Fruit fly (Drosophila melanogaster) whole organism, prepupa: Measurements from ENCODE around the gene CG31106.

Experiments
- Blimp-1 ChIP-seq: fragments of 200-800 bp; sonication (Bioruptor generic); optimal IDR thresholded peaks from 3 replicates; lab custom pipeline; 2017; ENCODE audit warnings: missing biosample characterization, missing genetic modification characterization, mild to moderate bottlenecking, moderate library complexity, missing genetic modification reagents
- CG10631 ChIP-seq: fragments of 200-800 bp; sonication (Bioruptor generic); optimal IDR thresholded peaks from 2 replicates; lab custom pipeline; 2016; ENCODE audit warnings: missing biosample characterization, missing genetic modification characterization
- CG10669 ChIP-seq: fragments of 200-800 bp; sonication (Bioruptor generic); optimal IDR thresholded peaks from 3 replicates; lab custom pipeline; 2018; ENCODE audit warnings: missing biosample characterization, mild to moderate bottlenecking, missing genetic modification characterization, moderate library complexity
- CG11294 ChIP-seq: fragments of 200-800 bp; sonication (Bioruptor generic); IDR thresholded peaks from 2 replicates; pipeline ENCODE4 v1.3.6; 2022; ENCODE audit warnings: missing biosample characterization, missing genetic modification characterization
- CG11762 ChIP-seq: fragments of 200-800 bp; sonication (Bioruptor generic); optimal IDR thresholded peaks from 3 replicates; lab custom pipeline; 2016; ENCODE audit warnings: missing biosample characterization, missing genetic modification characterization; ENCODE audit not compliant: insufficient read depth
- CG11902 ChIP-seq: fragments of 200-800 bp; sonication (Bioruptor generic); optimal IDR thresholded peaks from 3 replicates; lab custom pipeline; 2016; ENCODE audit warnings: missing biosample characterization, missing genetic modification characterization
- CG15336 ChIP-seq: fragments of 200-800 bp; sonication (Bioruptor generic); IDR thresholded peaks from 2 replicates; pipeline ENCODE4 v1.3.6; 2022; ENCODE audit warnings: missing biosample characterization, missing genetic modification characterization
- CG16779 ChIP-seq: fragments of 200-800 bp; sonication (Bioruptor generic); optimal IDR thresholded peaks from 3 replicates; lab custom pipeline; 2017; ENCODE audit warnings: missing biosample characterization, mild to moderate bottlenecking, missing genetic modification characterization
- CG3032 ChIP-seq: fragments of 200-800 bp; optimal IDR thresholded peaks from 2 replicates; lab custom pipeline; 2019; ENCODE audit warnings: missing biosample characterization, mild to moderate bottlenecking, missing genetic modification characterization, moderate library complexity
- CG34406 ChIP-seq: fragments of 200-800 bp; sonication (Bioruptor generic); optimal IDR thresholded peaks from 3 replicates; lab custom pipeline; 2016; ENCODE audit warnings: missing biosample characterization, missing genetic modification characterization
- CG3919 ChIP-seq: fragments of 200-800 bp; sonication (Bioruptor generic); optimal IDR thresholded peaks from 3 replicates; lab custom pipeline; 2016; ENCODE audit warnings: missing biosample characterization, missing genetic modification characterization
- CG4318 ChIP-seq: fragments of 200-800 bp; sonication (Bioruptor generic); optimal IDR thresholded peaks from 3 replicates; lab custom pipeline; 2017; ENCODE audit warnings: missing biosample characterization, mild to moderate bottlenecking, missing genetic modification characterization
- CG6854 ChIP-seq: fragments of 200-800 bp; sonication (Bioruptor generic); optimal IDR thresholded peaks from 2 replicates; lab custom pipeline; 2017; ENCODE audit warnings: missing biosample characterization, mild to moderate bottlenecking, missing genetic modification characterization
- CG7368 ChIP-seq: fragments of 200-800 bp; sonication (Bioruptor generic); optimal IDR thresholded peaks from 3 replicates; lab custom pipeline; 2016; ENCODE audit warnings: missing biosample characterization, missing genetic modification characterization
- CG8119 ChIP-seq: fragments of 200-800 bp; sonication (Bioruptor generic); IDR thresholded peaks from 3 replicates; pipeline ENCODE4 v1.3.6; 2022; ENCODE audit warnings: missing biosample characterization, missing genetic modification characterization
- CG8319 ChIP-seq: fragments of 200-800 bp; sonication (Bioruptor generic); optimal IDR thresholded peaks from 3 replicates; lab custom pipeline; 2016; ENCODE audit warnings: missing biosample characterization, missing genetic modification characterization
- CG8632 ChIP-seq: fragments of 200-800 bp; sonication (Bioruptor generic); optimal IDR thresholded peaks from 3 replicates; lab custom pipeline; 2016; ENCODE audit warnings: missing biosample characterization, missing genetic modification characterization
- CG9139 ChIP-seq: fragments of 200-800 bp; sonication (Bioruptor generic); optimal IDR thresholded peaks from 3 replicates; lab custom pipeline; 2017; ENCODE audit warnings: missing biosample characterization, mild to moderate bottlenecking, missing genetic modification characterization
- Eip75B ChIP-seq: fragments of 200-800 bp; sonication (Bioruptor generic); optimal IDR thresholded peaks from 3 replicates; lab custom pipeline; 2016; ENCODE audit warnings: missing biosample characterization, missing genetic modification characterization
- Eip78C ChIP-seq: fragments of 200-800 bp; sonication (Bioruptor generic); peaks from one replicate; lab custom pipeline; 2016; ENCODE audit warnings: missing biosample characterization, missing genetic modification characterization
- Gug ChIP-seq: fragments of 200-800 bp; sonication (Bioruptor generic); IDR thresholded peaks from 2 replicates; pipeline ENCODE4 v1.3.6; 2022; ENCODE audit warnings: missing biosample characterization, missing genetic modification characterization
- Hr38 ChIP-seq: sonication (Bioruptor generic); optimal IDR thresholded peaks from 2 replicates; lab custom pipeline; 2016; ENCODE audit warnings: missing biosample characterization, missing genetic modification characterization
- Hr4 ChIP-seq: fragments of 200-800 bp; sonication (Bioruptor generic); optimal IDR thresholded peaks from 3 replicates; lab custom pipeline; 2016; ENCODE audit warnings: missing biosample characterization, missing genetic modification characterization
- Lpt ChIP-seq: fragments of 200-800 bp; sonication (Bioruptor generic); optimal IDR thresholded peaks from 3 replicates; lab custom pipeline; 2016; ENCODE audit warnings: missing biosample characterization, missing genetic modification characterization
- Met ChIP-seq: fragments of 200-800 bp; sonication (Bioruptor generic); optimal IDR thresholded peaks from 3 replicates; lab custom pipeline; 2016; ENCODE audit warnings: missing biosample characterization, missing genetic modification characterization
- Sox15 ChIP-seq: fragments of 200-800 bp; sonication (Bioruptor generic); optimal IDR thresholded peaks from 3 replicates; lab custom pipeline; 2016; ENCODE audit warnings: missing biosample characterization, missing genetic modification characterization
- achi ChIP-seq: fragments of 200-800 bp; sonication (Bioruptor generic); optimal IDR thresholded peaks from 3 replicates; lab custom pipeline; 2016; ENCODE audit warnings: missing biosample characterization, missing genetic modification characterization
- acj6 ChIP-seq: fragments of 200-800 bp; sonication (Bioruptor generic); optimal IDR thresholded peaks from 3 replicates; lab custom pipeline; 2016; ENCODE audit warnings: missing biosample characterization, missing genetic modification characterization
- cyc ChIP-seq: fragments of 200-800 bp; sonication (Bioruptor generic); optimal IDR thresholded peaks from 3 replicates; lab custom pipeline; 2016; ENCODE audit warnings: missing biosample characterization, missing genetic modification characterization
- dac ChIP-seq: fragments of 200-800 bp; sonication (Bioruptor generic); optimal IDR thresholded peaks from 2 replicates; lab custom pipeline; 2017; ENCODE audit warnings: missing biosample characterization, mild to moderate bottlenecking, missing genetic modification characterization
- eg ChIP-seq: fragments of 200-800 bp; sonication (Bioruptor generic); IDR thresholded peaks from 3 replicates; pipeline ENCODE4 v1.3.6; 2022; ENCODE audit warnings: missing biosample characterization, missing genetic modification characterization
- fd59A ChIP-seq: fragments of 200-800 bp; sonication (Bioruptor generic); optimal IDR thresholded peaks from 2 replicates; lab custom pipeline; 2017; ENCODE audit warnings: missing biosample characterization, mild to moderate bottlenecking, missing genetic modification characterization, missing genetic modification reagents
- fd85E ChIP-seq: fragments of 200-800 bp; sonication (Bioruptor generic); optimal IDR thresholded peaks from 3 replicates; lab custom pipeline; 2016; ENCODE audit warnings: missing biosample characterization, missing genetic modification characterization
- fkh ChIP-seq: fragments of 200-800 bp; sonication (Bioruptor generic); optimal IDR thresholded peaks from 3 replicates; lab custom pipeline; 2017; ENCODE audit warnings: missing biosample characterization, mild to moderate bottlenecking, missing genetic modification characterization, moderate library complexity
- pdm3 ChIP-seq: fragments of 200-800 bp; sonication (Bioruptor generic); optimal IDR thresholded peaks from 3 replicates; lab custom pipeline; 2016; ENCODE audit warnings: missing biosample characterization, missing genetic modification characterization
- salr ChIP-seq, 2 experiments: fragments of 200-800 bp; sonication (Bioruptor generic); optimal IDR thresholded peaks; 3 replicates each; lab custom pipeline; 2016 to 2018; ENCODE audit warnings: missing biosample characterization in 2 of 2, missing genetic modification characterization in 2 of 2, mild to moderate bottlenecking in 1 of 2
- ss ChIP-seq, 2 experiments: fragments of 200-800 bp; sonication (Bioruptor generic); optimal IDR thresholded peaks; 2 replicates in 1 of 2; 3 replicates in 1 of 2; lab custom pipeline; 2017 to 2018; ENCODE audit warnings: mild to moderate bottlenecking in 2 of 2, missing biosample characterization in 2 of 2, missing genetic modification characterization in 2 of 2, moderate library complexity in 1 of 2
- svp ChIP-seq: fragments of 200-800 bp; sonication (Bioruptor generic); peaks from one replicate; lab custom pipeline; 2016; ENCODE audit warnings: missing biosample characterization, missing genetic modification characterization
- vri ChIP-seq: fragments of 200-800 bp; sonication (Bioruptor generic); optimal IDR thresholded peaks from 3 replicates; lab custom pipeline; 2016; ENCODE audit warnings: missing biosample characterization, mild to moderate bottlenecking, missing genetic modification characterization

CG31106 gene

dm6 chr3R:25239880-25240279 lies 23.8 kb downstream of the CG31106 start, which contains the start of gene to:
Gene to, plus strand, starts transcription at chr3R:25240180.
- TF ChIP-seq CG8319 (no peak), CG10669 (GFP tag; lab: Kevin White, UChicago) (no peak), CG11294 (no peak), CG8632 (GFP tag; lab: Kevin White, UChicago) (no peak), acj6 (GFP tag; lab: Kevin White, UChicago) (no peak), vri (GFP tag; lab: Kevin White, UChicago) (no peak), eg (GFP tag; lab: Robert Waterston, UW) (no peak), ss (GFP tag; optimal IDR thresholded peaks at IDR 0.05; lab: Kevin White, UChicago) (no peak), CG34406 (no peak), Eip75B (no peak), Lpt (GFP tag; lab: Kevin White, UChicago) (no peak), dac (GFP tag; lab: Kevin White, UChicago) (no peak), achi (GFP tag; lab: Kevin White, UChicago) (no peak), CG3032 (no peak), CG3919 (GFP tag; lab: Kevin White, UChicago) (no peak), CG10631 (GFP tag; lab: Kevin White, UChicago) (no peak)

dm6 chr3R:25241507-25242070 lies 25.5 kb downstream of the CG31106 start, which contains the start of gene CG11854:
Gene CG11854, plus strand, starts transcription at chr3R:25242020.
- no peak for TF ChIP-seq Hr38 (GFP tag; lab: Kevin White, UChicago)
- TF ChIP-seq dac (GFP tag; lab: Kevin White, UChicago): no peak
- TF ChIP-seq achi (GFP tag; lab: Kevin White, UChicago): no peak
- no peak for TF ChIP-seq CG6854 (GFP tag; lab: Kevin White, UChicago)
- TF ChIP-seq CG10669 (GFP tag; lab: Kevin White, UChicago): no peak
- no peak for TF ChIP-seq Met (GFP tag; lab: Kevin White, UChicago)
- no peak for TF ChIP-seq CG4318 (GFP tag; lab: Kevin White, UChicago)
- TF ChIP-seq svp (GFP tag; lab: Kevin White, UChicago): no peak
- TF ChIP-seq Lpt (GFP tag; lab: Kevin White, UChicago): no peak
- TF ChIP-seq Eip78C (GFP tag; lab: Kevin White, UChicago): no peak
- no peak for TF ChIP-seq CG11902
- TF ChIP-seq CG11762 (GFP tag; lab: Kevin White, UChicago): no peak
- no peak for TF ChIP-seq ss (GFP tag; optimal IDR thresholded peaks at IDR 0.05; lab: Kevin White, UChicago)
- TF ChIP-seq CG15336 (GFP tag; lab: Robert Waterston, UW): no peak
- no peak for TF ChIP-seq CG34406
- no peak for TF ChIP-seq Blimp-1
- TF ChIP-seq CG8632 (GFP tag; lab: Kevin White, UChicago): no peak
- no peak for TF ChIP-seq fkh (GFP tag; lab: Kevin White, UChicago)

dm6 chr3R:25245052-25245813 lies 29.1 kb downstream of the CG31106 start, which contains the start of gene bam:
Gene bam, minus strand, starts transcription at chr3R:25245109.
- TF ChIP-seq svp (GFP tag; lab: Kevin White, UChicago) (peak; percentile 75), Sox15 (GFP tag; lab: Kevin White, UChicago) (no peak), fkh (GFP tag; lab: Kevin White, UChicago) (peak; percentile 11)

- TF ChIP-seq CG8319: peak; percentile 95
- TF ChIP-seq CG10669 (GFP tag; lab: Kevin White, UChicago): peak; percentile 87
- peak; percentile 98 for TF ChIP-seq cyc
- peak; percentile 94 for TF ChIP-seq CG16779 (tag; lab: Kevin White, UChicago)
- peak in 1 of 2 experiments; percentile 98 for TF ChIP-seq salr (GFP tag; optimal IDR thresholded peaks at IDR 0.05; lab: Kevin White, UChicago)
- no peak for TF ChIP-seq svp (GFP tag; lab: Kevin White, UChicago)
- peak; percentile 92 for TF ChIP-seq Sox15 (GFP tag; lab: Kevin White, UChicago)
- TF ChIP-seq Hr4 (GFP tag; lab: Kevin White, UChicago): no peak
- TF ChIP-seq CG3919 (GFP tag; lab: Kevin White, UChicago): peak; percentile 98
- TF ChIP-seq Blimp-1: peak; percentile 90
- TF ChIP-seq CG3032: peak; percentile 88
- peak; percentile 92 for TF ChIP-seq acj6 (GFP tag; lab: Kevin White, UChicago)
- peak; percentile 90 for TF ChIP-seq fd59A (GFP tag; lab: Kevin White, UChicago)
- TF ChIP-seq CG7368 (GFP tag; lab: Kevin White, UChicago): peak; percentile 96
- TF ChIP-seq Eip78C (GFP tag; lab: Kevin White, UChicago): peak; percentile 97
- TF ChIP-seq Gug (GFP tag; lab: Robert Waterston, UW): peak; percentile 77
- TF ChIP-seq fd85E (GFP tag; lab: Kevin White, UChicago): peak; percentile 89
- peak; percentile 94 for TF ChIP-seq pdm3
- peak; percentile 77 for TF ChIP-seq CG11294
- TF ChIP-seq fkh (GFP tag; lab: Kevin White, UChicago): peak; percentile 94
- peak; percentile 57; the same call in 2 of the 3 replicates for TF ChIP-seq CG8119 (GFP tag; lab: Robert Waterston, UW)
- TF ChIP-seq CG10631 (GFP tag; lab: Kevin White, UChicago): peak; percentile 88
- TF ChIP-seq Lpt (GFP tag; lab: Kevin White, UChicago): no peak
- TF ChIP-seq CG9139 (GFP tag; lab: Kevin White, UChicago): peak; percentile 94
- TF ChIP-seq vri (GFP tag; lab: Kevin White, UChicago): peak; percentile 96
- peak; percentile 92 for TF ChIP-seq CG34406
- no peak for TF ChIP-seq Hr38 (GFP tag; lab: Kevin White, UChicago)
These were observed 31.3 kb downstream of the CG31106 start, which contains the start of the genes RpS27 and Nup37 for dm6 chr3R:25247379-25247869. Gene RpS27, minus strand, starts transcription at chr3R:25247514. Gene Nup37, plus strand, starts transcription at chr3R:25247658.
